Fruit fly (Drosophila melanogaster) whole organism, embryonic: ENCODE measurements around the gene Sgs5.

ENCODE experiments used
- CG10267 ChIP-seq: fragments of 200-800 bp; sonication (Bioruptor generic); optimal IDR thresholded peaks from 2 replicates; lab custom pipeline; 2018; ENCODE audit warnings: missing biosample characterization, mild to moderate bottlenecking, missing genetic modification characterization, moderate library complexity
- CG10274 ChIP-seq: fragments of 200-800 bp; sonication (Bioruptor generic); optimal IDR thresholded peaks from 3 replicates; lab custom pipeline; 2017; ENCODE audit warnings: missing biosample characterization, mild to moderate bottlenecking, missing genetic modification characterization
- CG12769 ChIP-seq: fragments of 200-800 bp; sonication (Bioruptor generic); optimal IDR thresholded peaks from 2 replicates; lab custom pipeline; 2019; ENCODE audit warnings: missing biosample characterization, mild to moderate bottlenecking, missing genetic modification characterization, moderate library complexity
- CG13894 ChIP-seq: fragments of 200-800 bp; sonication (Bioruptor generic); optimal IDR thresholded peaks from 3 replicates; lab custom pipeline; 2018; ENCODE audit warnings: missing biosample characterization, mild to moderate bottlenecking, missing genetic modification characterization, moderate library complexity
- CG14014 ChIP-seq: fragments of 200-800 bp; sonication (Bioruptor generic); IDR thresholded peaks from 2 replicates; pipeline ENCODE4 v1.3.6; 2022; ENCODE audit warnings: missing biosample characterization, missing genetic modification characterization
- CG14441 ChIP-seq: fragments of 200-800 bp; sonication (Bioruptor generic); IDR thresholded peaks from 2 replicates; pipeline ENCODE4 v1.3.6; 2022; ENCODE audit warnings: missing biosample characterization, missing genetic modification characterization
- CG17359 ChIP-seq: fragments of 200-800 bp; sonication (Bioruptor generic); optimal IDR thresholded peaks from 3 replicates; lab custom pipeline; 2018; ENCODE audit warnings: missing biosample characterization, mild to moderate bottlenecking, missing genetic modification characterization, moderate library complexity
- CG18011 ChIP-seq: fragments of 200-800 bp; sonication (Bioruptor generic); optimal IDR thresholded peaks from 2 replicates; lab custom pipeline; 2017; ENCODE audit warnings: missing biosample characterization, missing genetic modification characterization, mild to moderate bottlenecking, moderate library complexity, missing genotype
- CG6175 ChIP-seq: fragments of 200-800 bp; sonication (Bioruptor generic); IDR thresholded peaks from 3 replicates; pipeline ENCODE4 v1.3.6; 2022; ENCODE audit warnings: missing biosample characterization, missing genetic modification characterization
- CG7928 ChIP-seq: fragments of 200-800 bp; sonication (Bioruptor generic); optimal IDR thresholded peaks from 2 replicates; lab custom pipeline; 2017; ENCODE audit warnings: missing biosample characterization, mild to moderate bottlenecking, missing genetic modification characterization
- CG8478 ChIP-seq: fragments of >200 bp; optimal IDR thresholded peaks from 2 replicates; lab custom pipeline; 2018
- CG9932 ChIP-seq: fragments of 200-800 bp; sonication (Bioruptor generic); IDR thresholded peaks from 2 replicates; pipeline ENCODE4 v1.3.6; 2022; ENCODE audit warnings: missing biosample characterization, missing genetic modification characterization
- D19B ChIP-seq: fragments of 200-800 bp; sonication (Bioruptor generic); optimal IDR thresholded peaks from 2 replicates; lab custom pipeline; 2017; ENCODE audit warnings: missing biosample characterization, mild to moderate bottlenecking, missing genetic modification characterization
- Dbx ChIP-seq: fragments of 200-800 bp; sonication (Bioruptor generic); IDR thresholded peaks from 3 replicates; pipeline ENCODE4 v1.3.6; 2022; ENCODE audit warnings: missing biosample characterization, missing genetic modification characterization
- Doc3 ChIP-seq: fragments of 200-800 bp; sonication (Bioruptor generic); IDR thresholded peaks from 3 replicates; pipeline ENCODE4 v1.3.6; 2022; ENCODE audit warnings: missing biosample characterization, missing genetic modification characterization; ENCODE audit not compliant: partially characterized antibody
- Fer1 ChIP-seq: fragments of 200-800 bp; sonication (Bioruptor generic); optimal IDR thresholded peaks from 2 replicates; lab custom pipeline; 2017; ENCODE audit warnings: missing biosample characterization, mild to moderate bottlenecking, missing genetic modification characterization
- HLH54F ChIP-seq: fragments of 200-800 bp; sonication (Bioruptor generic); optimal IDR thresholded peaks from 3 replicates; lab custom pipeline; 2016; ENCODE audit warnings: missing biosample characterization, missing genetic modification characterization
- Jarid2 ChIP-seq: fragments of 200-800 bp; sonication (Bioruptor generic); optimal IDR thresholded peaks from 3 replicates; lab custom pipeline; 2017; ENCODE audit warnings: mild to moderate bottlenecking, missing biosample characterization, missing genetic modification reagents, missing genetic modification characterization
- Kr ChIP-seq: fragments of 200-800 bp; sonication (Bioruptor generic); optimal IDR thresholded peaks from 2 replicates; lab custom pipeline; 2017; ENCODE audit warnings: missing biosample characterization, mild to moderate bottlenecking, missing genetic modification characterization
- NFAT ChIP-seq: fragments of 200-800 bp; sonication (Bioruptor generic); IDR thresholded peaks from 2 replicates; pipeline ENCODE4 v1.3.6; 2022; ENCODE audit warnings: missing biosample characterization, missing genetic modification characterization
- Opbp ChIP-seq: fragments of 200-800 bp; sonication (Bioruptor generic); IDR thresholded peaks from 3 replicates; pipeline ENCODE4 v1.3.6; 2022; ENCODE audit warnings: missing biosample characterization, missing genetic modification characterization; ENCODE audit not compliant: partially characterized antibody
- Pdp1 ChIP-seq, 2 experiments: fragments of 200-800 bp; sonication (Bioruptor generic); optimal IDR thresholded peaks; 3 replicates each; lab custom pipeline; 2016; ENCODE audit warnings: missing biosample characterization in 2 of 2, missing genetic modification characterization in 2 of 2, mild to moderate bottlenecking in 1 of 2, moderate library complexity in 1 of 2
- Rfx ChIP-seq: fragments of 200-800 bp; sonication (Bioruptor generic); IDR thresholded peaks from 2 replicates; pipeline ENCODE4 v1.3.6; 2022; ENCODE audit warnings: missing biosample characterization, missing genetic modification characterization
- Rx ChIP-seq: fragments of 200-800 bp; sonication (Bioruptor generic); IDR thresholded peaks from 2 replicates; pipeline ENCODE4 v1.3.6; 2022; ENCODE audit warnings: missing biosample characterization, missing genetic modification characterization
- Xbp1 ChIP-seq: fragments of 200-800 bp; sonication (Bioruptor generic); optimal IDR thresholded peaks from 3 replicates; lab custom pipeline; 2016; ENCODE audit warnings: missing biosample characterization, mild to moderate bottlenecking, missing genetic modification characterization
- amos ChIP-seq: fragments of 200-800 bp; sonication (Bioruptor generic); IDR thresholded peaks from 2 replicates; pipeline ENCODE4 v1.3.6; 2022; ENCODE audit warnings: missing biosample characterization, missing genetic modification characterization; ENCODE audit not compliant: partially characterized antibody
- ase ChIP-seq: fragments of 200-800 bp; sonication (Bioruptor generic); IDR thresholded peaks from 3 replicates; pipeline ENCODE4 v1.3.6; 2022; ENCODE audit warnings: missing biosample characterization, missing genetic modification characterization
- bigmax ChIP-seq: fragments of 200-800 bp; sonication (Bioruptor generic); optimal IDR thresholded peaks from 2 replicates; lab custom pipeline; 2018; ENCODE audit warnings: missing biosample characterization, mild to moderate bottlenecking, missing genetic modification characterization
- esg ChIP-seq: fragments of 200-800 bp; sonication (Bioruptor generic); conservative IDR thresholded peaks from 2 replicates; pipeline ENCODE4 v1.3.6; 2022; ENCODE audit warnings: missing biosample characterization, missing genetic modification characterization
- fd102C ChIP-seq: fragments of 200-800 bp; sonication (Bioruptor generic); optimal IDR thresholded peaks from 2 replicates; lab custom pipeline; 2018; ENCODE audit warnings: missing biosample characterization, mild to moderate bottlenecking, missing genetic modification characterization, moderate library complexity
- ftz-f1 ChIP-seq: fragments of 200-800 bp; sonication (Bioruptor generic); optimal IDR thresholded peaks from 2 replicates; lab custom pipeline; 2016; ENCODE audit warnings: missing biosample characterization, missing genetic modification characterization
- her ChIP-seq: fragments of 200-800 bp; sonication (Bioruptor generic); optimal IDR thresholded peaks from 2 replicates; lab custom pipeline; 2016; ENCODE audit warnings: missing biosample characterization, missing genetic modification characterization
- knrl ChIP-seq: fragments of 200-800 bp; sonication (Bioruptor generic); IDR thresholded peaks from 3 replicates; pipeline ENCODE4 v1.3.6; 2022; ENCODE audit warnings: missing biosample characterization, missing genetic modification characterization; ENCODE audit not compliant: partially characterized antibody
- lilli ChIP-seq: fragments of 200-800 bp; sonication (Bioruptor generic); optimal IDR thresholded peaks from 3 replicates; lab custom pipeline; 2016; ENCODE audit warnings: missing biosample characterization, missing genetic modification characterization
- nmo ChIP-seq: fragments of 200-800 bp; sonication (Bioruptor generic); optimal IDR thresholded peaks from 2 replicates; lab custom pipeline; 2018; ENCODE audit warnings: missing biosample characterization, mild to moderate bottlenecking, missing genetic modification characterization, moderate library complexity
- pita ChIP-seq: fragments of 200-800 bp; sonication (Bioruptor generic); optimal IDR thresholded peaks from 2 replicates; lab custom pipeline; 2017; ENCODE audit warnings: missing biosample characterization, mild to moderate bottlenecking, missing genetic modification characterization
- pnt ChIP-seq: fragments of 200-800 bp; sonication (Bioruptor generic); optimal IDR thresholded peaks from 3 replicates; lab custom pipeline; 2016; ENCODE audit warnings: missing biosample characterization, missing genetic modification characterization
- pros ChIP-seq: fragments of 200-800 bp; sonication (Bioruptor generic); optimal IDR thresholded peaks from 3 replicates; lab custom pipeline; 2019; ENCODE audit warnings: missing biosample characterization, mild to moderate bottlenecking, missing genetic modification characterization, moderate library complexity
- psq ChIP-seq: fragments of 200-800 bp; sonication (Bioruptor generic); optimal IDR thresholded peaks from 2 replicates; lab custom pipeline; 2017; ENCODE audit warnings: missing biosample characterization, missing genetic modification characterization
- run ChIP-seq: fragments of 200-800 bp; sonication (Bioruptor generic); optimal IDR thresholded peaks from 3 replicates; lab custom pipeline; 2018; ENCODE audit warnings: missing biosample characterization, mild to moderate bottlenecking, missing genetic modification characterization
- slbo ChIP-seq: fragments of 200-800 bp; sonication (Bioruptor generic); IDR thresholded peaks from 2 replicates; pipeline ENCODE4 v1.3.6; 2022; ENCODE audit warnings: missing biosample characterization, missing genetic modification characterization
- so ChIP-seq: fragments of 200-800 bp; sonication (Bioruptor generic); IDR thresholded peaks from 3 replicates; pipeline ENCODE4 v1.3.6; 2022; ENCODE audit warnings: missing biosample characterization, missing genetic modification characterization
- tap ChIP-seq: fragments of 200-800 bp; optimal IDR thresholded peaks from 3 replicates; lab custom pipeline; 2019; ENCODE audit warnings: missing biosample characterization, mild to moderate bottlenecking, missing genetic modification characterization, moderate library complexity
- tin ChIP-seq: fragments of 200-800 bp; sonication (Bioruptor generic); optimal IDR thresholded peaks from 3 replicates; lab custom pipeline; 2016; ENCODE audit warnings: missing biosample characterization, missing genetic modification characterization
- unc-4 ChIP-seq: fragments of 200-800 bp; sonication (Bioruptor generic); IDR thresholded peaks from 2 replicates; pipeline ENCODE4 v1.3.6; 2022; ENCODE audit warnings: missing biosample characterization, missing genetic modification characterization; ENCODE audit not compliant: partially characterized antibody
- wor ChIP-seq: fragments of 200-800 bp; sonication (Bioruptor generic); IDR thresholded peaks from 2 replicates; pipeline ENCODE4 v1.3.6; 2022; ENCODE audit warnings: missing biosample characterization, missing genetic modification characterization
- zen ChIP-seq: fragments of 200-800 bp; sonication (Bioruptor generic); optimal IDR thresholded peaks from 3 replicates; lab custom pipeline; 2018; ENCODE audit warnings: missing biosample characterization, mild to moderate bottlenecking, missing genetic modification characterization, moderate library complexity

The Sgs5 gene

DNA sequence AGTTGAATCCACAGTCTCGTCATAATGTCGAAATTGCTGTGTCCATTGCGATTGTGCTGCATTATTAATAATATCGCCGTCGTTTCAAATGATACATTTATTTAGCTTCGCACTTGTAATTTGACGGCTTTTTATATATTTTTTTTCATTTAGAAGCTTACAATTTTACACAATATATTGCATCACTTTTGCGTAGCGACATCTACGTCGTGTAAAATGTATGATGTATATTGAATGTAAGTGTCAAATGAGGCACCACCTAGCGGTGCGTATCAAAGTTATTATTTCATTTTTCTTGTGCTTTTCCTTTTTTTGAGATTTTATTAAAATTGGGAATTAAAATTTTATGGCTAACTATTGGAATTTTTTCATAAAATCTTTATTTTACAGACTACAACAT lies 21.4 kb downstream of the Sgs5 start (continued):
- no peak for TF ChIP-seq psq

DNA sequence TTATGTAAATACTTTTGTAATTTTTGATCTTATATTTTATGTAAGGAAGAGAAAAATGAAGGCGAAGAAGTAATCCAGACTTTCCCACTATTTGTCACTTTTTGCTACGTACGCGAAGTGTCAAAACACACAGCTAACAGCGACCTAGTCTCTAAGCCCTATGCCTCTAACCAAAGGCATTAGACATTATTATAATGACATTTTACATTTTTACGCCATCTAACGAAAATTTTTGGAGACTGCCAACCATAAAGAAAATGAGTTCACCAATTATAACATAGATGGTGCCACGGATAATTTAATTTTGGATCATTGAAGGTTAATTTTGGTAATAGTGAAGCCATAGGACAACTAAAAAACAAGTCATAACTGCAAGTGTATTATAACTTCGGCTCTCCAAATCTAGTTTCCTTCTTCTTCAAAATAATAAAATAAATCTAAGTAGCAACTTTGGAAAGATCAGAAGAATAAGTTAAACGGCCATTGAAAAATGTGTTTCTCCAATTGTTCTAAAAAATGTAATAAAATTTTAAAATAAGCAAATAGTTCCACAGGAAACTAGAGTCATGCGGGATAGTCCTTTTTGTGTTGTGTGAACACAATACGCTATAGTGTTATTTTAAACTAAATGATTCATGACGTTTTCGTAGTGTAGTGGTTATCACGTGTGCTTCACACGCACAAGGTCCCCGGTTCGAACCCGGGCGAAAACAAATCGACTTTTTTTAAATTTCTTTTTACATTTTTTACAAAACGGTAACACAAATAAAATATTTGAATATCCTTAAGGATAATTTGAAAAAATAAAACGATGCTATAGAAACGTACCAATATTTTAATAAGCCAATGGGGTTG lies 22.2 kb downstream of the Sgs5 start:
- TF ChIP-seq Rfx (GFP tag; lab: Robert Waterston, UW) (peak; percentile 65), pros (GFP tag; lab: Kevin White, UChicago) (peak; percentile 82), ase (GFP tag; lab: Robert Waterston, UW) (0 out of 3 replicates have a peak, but pooled peaks have one; percentile 32), Fer1 (peak; percentile 50), CG10267 (tag; lab: Kevin White, UChicago) (peak; percentile 10), CG18011 (no peak), CG14441 (GFP tag; lab: Robert Waterston, UW) (no peak), fd102C (GFP tag; lab: Kevin White, UChicago) (no peak), slbo (GFP tag; lab: Robert Waterston, UW) (peak; percentile 70), Opbp (GFP tag; lab: Robert Waterston, UW) (no peak; the same call in none of the 3 replicates), bigmax (GFP tag; lab: Kevin White, UChicago) (peak; percentile 70), ftz-f1 (GFP tag; lab: Kevin White, UChicago) (peak; percentile 76), Jarid2 (GFP tag; lab: Kevin White, UChicago) (no peak), Pdp1 (GFP tag; optimal IDR thresholded peaks at IDR 0.05; lab: Kevin White, UChicago) (peak; percentile 25 to 27), amos (GFP tag; lab: Robert Waterston, UW) (peak; percentile 50), Kr (GFP tag; lab: Kevin White, UChicago) (no peak), run (no peak), CG9932 (GFP tag; lab: Robert Waterston, UW) (peak; percentile 53), wor (GFP tag; lab: Robert Waterston, UW) (no peak), lilli (GFP tag; lab: Kevin White, UChicago) (peak; percentile 40), her (GFP tag; lab: Kevin White, UChicago) (no peak), CG7928 (GFP tag; lab: Kevin White, UChicago) (no peak), D19B (GFP tag; lab: Kevin White, UChicago) (no peak), so (peak; percentile 46; the same call in 2 of the 3 replicates), CG12769 (tag; lab: Kevin White, UChicago) (peak; percentile 48), zen (tag; lab: Kevin White, UChicago) (peak; percentile 43), CG13894 (tag; lab: Kevin White, UChicago) (peak; percentile 41), Xbp1 (peak; percentile 48), tap (no peak), Rx (GFP tag; lab: Robert Waterston, UW) (no peak), CG14014 (GFP tag; lab: Robert Waterston, UW) (no peak), unc-4 (GFP tag; lab: Robert Waterston, UW) (peak; percentile 47; the same call in 1 of the 2 replicates), esg (GFP tag; lab: Robert Waterston, UW) (no peak), pita (GFP tag; lab: Kevin White, UChicago) (peak; percentile 85), tin (GFP tag; lab: Kevin White, UChicago) (peak; percentile 5), nmo (GFP tag; lab: Kevin White, UChicago) (peak; percentile 13), Dbx (GFP tag; lab: Robert Waterston, UW) (peak; percentile 68), pnt (GFP tag; lab: Kevin White, UChicago) (no peak), knrl (GFP tag; lab: Robert Waterston, UW) (peak; percentile 20; the same call in 1 of the 3 replicates), CG6175 (GFP tag; lab: Robert Waterston, UW) (no peak), CG8478 (lab: Kevin White, UChicago) (no peak), CG17359 (tag; lab: Kevin White, UChicago) (peak; percentile 2), Doc3 (GFP tag; lab: Robert Waterston, UW) (0 out of 3 replicates have a peak, but pooled peaks have one; percentile 21), CG10274 (GFP tag; lab: Kevin White, UChicago) (no peak), HLH54F (GFP tag; lab: Kevin White, UChicago) (no peak), NFAT (GFP tag; lab: Robert Waterston, UW) (peak; percentile 49; the same call in 1 of the 2 replicates)
